Fruit fly (Drosophila melanogaster) whole organism, wandering third instar larva: Measurements from ENCODE around the gene Pcyt1.
A peak's percentile ranks its signal among the peaks of the same experiment; 100 is the strongest.

ENCODE experiments used
- CG32264 ChIP-seq: fragments of 200-800 bp; sonication (Bioruptor generic); optimal IDR thresholded peaks from 2 replicates; lab custom pipeline; 2016; ENCODE audit warnings: missing biosample characterization, missing genetic modification characterization
- CG9705 ChIP-seq: fragments of 200-800 bp; sonication (Bioruptor generic); optimal IDR thresholded peaks from 2 replicates; lab custom pipeline; 2018; ENCODE audit warnings: missing biosample characterization, mild to moderate bottlenecking, missing genetic modification characterization
- CrebA ChIP-seq: fragments of 200-800 bp; sonication (Bioruptor generic); optimal IDR thresholded peaks from 2 replicates; lab custom pipeline; 2016; ENCODE audit warnings: missing biosample characterization, mild to moderate bottlenecking, missing genetic modification characterization, borderline replicate concordance
- Dif ChIP-seq: fragments of 200-275, 200-300 bp; sonication (Bioruptor generic); optimal IDR thresholded peaks from 2 replicates; lab custom pipeline; 2018; ENCODE audit warnings: missing biosample characterization, missing genetic modification characterization; ENCODE audit not compliant: partially characterized antibody
- HLH106 ChIP-seq: fragments of 200-800 bp; optimal IDR thresholded peaks from 3 replicates; lab custom pipeline; 2019; ENCODE audit warnings: missing biosample characterization, mild to moderate bottlenecking, missing genetic modification characterization, moderate library complexity
- Hnf4 ChIP-seq: fragments of 200-800 bp; sonication (Bioruptor generic); optimal IDR thresholded peaks from 2 replicates; lab custom pipeline; 2016; ENCODE audit warnings: missing biosample characterization, mild to moderate bottlenecking, missing genetic modification characterization
- Hr78 ChIP-seq: fragments of >200 bp; optimal IDR thresholded peaks from 2 replicates; lab custom pipeline; 2017; ENCODE audit warnings: missing biosample characterization, missing genetic modification characterization
- Hr83 ChIP-seq: fragments of 200-300 bp; sonication (Bioruptor generic); optimal IDR thresholded peaks from 2 replicates; lab custom pipeline; 2016; ENCODE audit warnings: missing biosample characterization, mild to moderate bottlenecking, missing genetic modification characterization, moderate library complexity; ENCODE audit not compliant: poor library complexity, severe bottlenecking
- Jra ChIP-seq: sonication (Bioruptor generic); optimal IDR thresholded peaks from 2 replicates; lab custom pipeline; 2016; ENCODE audit warnings: missing biosample characterization, missing genetic modification characterization
- Mio ChIP-seq: sonication (Bioruptor generic); optimal IDR thresholded peaks from 2 replicates; lab custom pipeline; 2016; ENCODE audit warnings: missing biosample characterization, missing genetic modification characterization
- OdsH ChIP-seq: fragments of 200-800 bp; sonication (Bioruptor generic); optimal IDR thresholded peaks from 2 replicates; lab custom pipeline; 2016; ENCODE audit warnings: missing biosample characterization, mild to moderate bottlenecking, missing genetic modification characterization
- Rel ChIP-seq, 2 experiments: fragments of 200-800 bp; sonication (Bioruptor generic) in 1 of 2; optimal IDR thresholded peaks; 2 replicates in 1 of 2; 3 replicates in 1 of 2; lab custom pipeline; 2016 to 2019; ENCODE audit warnings: mild to moderate bottlenecking in 2 of 2, missing biosample characterization in 2 of 2, missing genetic modification characterization in 2 of 2, moderate library complexity in 1 of 2
- Sp1 ChIP-seq: fragments of 200-800 bp; sonication (Bioruptor generic); optimal IDR thresholded peaks from 3 replicates; lab custom pipeline; 2019; ENCODE audit warnings: missing biosample characterization, mild to moderate bottlenecking, missing genetic modification characterization, moderate library complexity
- Vsx2 ChIP-seq: fragments of 200-300, 225-300 bp; sonication (Bioruptor generic); optimal IDR thresholded peaks from 2 replicates; lab custom pipeline; 2018; ENCODE audit warnings: missing biosample characterization, missing genetic modification characterization; ENCODE audit not compliant: partially characterized antibody
- br ChIP-seq: fragments of 200-800 bp; sonication (Bioruptor generic); optimal IDR thresholded peaks from 2 replicates; lab custom pipeline; 2016; ENCODE audit warnings: missing biosample characterization, missing genetic modification characterization
- dmrt93B ChIP-seq: fragments of 200-800 bp; sonication (Bioruptor generic); optimal IDR thresholded peaks from 2 replicates; lab custom pipeline; 2018; ENCODE audit warnings: missing biosample characterization, mild to moderate bottlenecking, missing genetic modification characterization
- ey ChIP-seq: fragments of 200-800 bp; sonication (Bioruptor generic); optimal IDR thresholded peaks from 2 replicates; lab custom pipeline; 2016; ENCODE audit warnings: missing biosample characterization, missing genetic modification characterization
- foxo ChIP-seq, 2 experiments: fragments of 200-800 bp; sonication (Bioruptor generic); optimal IDR thresholded peaks; 2 replicates in 1 of 2; 3 replicates in 1 of 2; lab custom pipeline; 2016 to 2017; ENCODE audit warnings: missing biosample characterization in 2 of 2, missing genetic modification characterization in 2 of 2
- fru ChIP-seq: fragments of 200-800 bp; sonication (Bioruptor generic); optimal IDR thresholded peaks from 3 replicates; lab custom pipeline; 2016; ENCODE audit warnings: missing biosample characterization, mild to moderate bottlenecking, missing genetic modification characterization
- h ChIP-seq: fragments of 200-800 bp; sonication (Bioruptor generic); optimal IDR thresholded peaks from 3 replicates; lab custom pipeline; 2016; ENCODE audit warnings: missing biosample characterization, mild to moderate bottlenecking, missing genetic modification characterization
- pan ChIP-seq: fragments of >200 bp; optimal IDR thresholded peaks from 2 replicates; lab custom pipeline; 2017
- psq ChIP-seq: fragments of 200-800 bp; sonication (Bioruptor generic); optimal IDR thresholded peaks from 3 replicates; lab custom pipeline; 2017; ENCODE audit warnings: missing biosample characterization, mild to moderate bottlenecking, missing genetic modification characterization, moderate library complexity
- rgr ChIP-seq: fragments of 200-800 bp; sonication (Bioruptor generic); optimal IDR thresholded peaks from 3 replicates; lab custom pipeline; 2016; ENCODE audit warnings: missing biosample characterization, mild to moderate bottlenecking, missing genetic modification characterization
- sv ChIP-seq: fragments of 200-800 bp; sonication (Bioruptor generic); optimal IDR thresholded peaks from 3 replicates; lab custom pipeline; 2016; ENCODE audit warnings: missing biosample characterization, missing genetic modification characterization
- tai ChIP-seq: sonication (Bioruptor generic); optimal IDR thresholded peaks from 2 replicates; lab custom pipeline; 2016; ENCODE audit warnings: missing biosample characterization, missing genetic modification characterization
- usp ChIP-seq: fragments of >200 bp; optimal IDR thresholded peaks from 2 replicates; lab custom pipeline; 2017; ENCODE audit warnings: missing biosample characterization, missing genetic modification characterization
- woc ChIP-seq: sonication (Bioruptor generic); optimal IDR thresholded peaks from 2 replicates; lab custom pipeline; 2016; ENCODE audit warnings: missing biosample characterization, mild to moderate bottlenecking, missing genetic modification characterization

The Pcyt1 gene

dm6 chr3L:1545693-1546329 is at the start of gene Pcyt1, which contains the start of gene CG32313:
TSS of gene Pcyt1 (plus strand) at chr3L:1546092.
TSS of gene CG32313 (minus strand) at chr3L:1545743.
- no peak for TF ChIP-seq psq (GFP tag; lab: Kevin White, UChicago)
- TF ChIP-seq h (GFP tag; lab: Kevin White, UChicago): no peak
- TF ChIP-seq foxo (GFP tag; optimal IDR thresholded peaks at IDR 0.05; lab: Kevin White, UChicago): peak in 1 of 2 experiments; percentile 6
- no peak for TF ChIP-seq usp (GFP tag; lab: Kevin White, UChicago)
- TF ChIP-seq Jra: peak; percentile 13
- no peak for TF ChIP-seq CG32264 (GFP tag; lab: Kevin White, UChicago)
- peak; percentile 27 for TF ChIP-seq Sp1 (GFP tag; lab: Kevin White, UChicago)
- TF ChIP-seq Hr83 (GFP tag; lab: Kevin White, UChicago): peak; percentile 31
- TF ChIP-seq Dif (GFP tag; lab: Kevin White, UChicago): peak; percentile 81
- TF ChIP-seq br: peak; percentile 33
- TF ChIP-seq OdsH (GFP tag; lab: Kevin White, UChicago): no peak
- TF ChIP-seq Vsx2 (GFP tag; lab: Kevin White, UChicago): no peak

DNA sequence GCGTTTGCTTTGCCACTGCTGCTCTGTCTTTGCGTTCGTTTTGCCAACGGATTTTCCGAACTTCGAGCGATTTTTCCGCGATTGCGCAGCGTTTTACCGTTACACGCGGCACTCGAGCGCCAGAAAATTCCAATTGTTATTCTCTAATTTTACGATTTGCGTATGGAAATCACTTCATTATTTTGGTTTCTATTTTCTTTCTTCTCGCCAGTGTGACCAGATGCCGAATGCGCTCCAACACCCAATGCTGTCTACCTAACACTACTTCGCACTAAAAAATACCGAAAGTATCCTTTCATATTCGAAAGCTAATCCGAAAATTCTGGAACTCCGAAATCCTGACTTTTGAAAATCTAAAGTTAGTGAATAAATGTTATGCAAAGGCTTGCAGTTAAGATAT is 49.5 kb upstream of the Pcyt1 start, which contains the start of gene CG12084:
TSS of gene CG12084 (minus strand) at position 236 of the 400 bp plus-strand sequence.
- TF ChIP-seq tai (GFP tag; lab: Kevin White, UChicago) (no peak), woc (no peak)

- no peak for TF ChIP-seq Rel (GFP tag; optimal IDR thresholded peaks at IDR 0.05; lab: Kevin White, UChicago)
- TF ChIP-seq Rel (tag; optimal IDR thresholded peaks at IDR 0.05; lab: Kevin White, UChicago): peak; percentile 96
- no peak for TF ChIP-seq usp (GFP tag; lab: Kevin White, UChicago)
These were observed 43.6 kb upstream of the Pcyt1 start, which contains the start of the genes hfp and Psa for dm6 chr3L:1502086-1502893. TSS of gene hfp (minus strand) at chr3L:1502590. TSS of gene Psa (plus strand) at chr3L:1502843.

dm6 chr3L:1515820-1516540 is 29.9 kb upstream of the Pcyt1 start:
- peak in 1 of 2 experiments; percentile 75 for TF ChIP-seq foxo (GFP tag; optimal IDR thresholded peaks at IDR 0.05; lab: Kevin White, UChicago)
- peak; percentile 35 for TF ChIP-seq sv
- peak; percentile 71 for TF ChIP-seq rgr (GFP tag; lab: Kevin White, UChicago)
- peak; percentile 37 for TF ChIP-seq woc
- TF ChIP-seq CG9705 (GFP tag; lab: Kevin White, UChicago): peak; percentile 5
- TF ChIP-seq dmrt93B: peak; percentile 55
- peak; percentile 50 for TF ChIP-seq Hnf4 (GFP tag; lab: Kevin White, UChicago)
- peak; percentile 56 for TF ChIP-seq Sp1 (GFP tag; lab: Kevin White, UChicago)
- TF ChIP-seq br: peak; percentile 46
- TF ChIP-seq pan (lab: Kevin White, UChicago): no peak
- TF ChIP-seq Mio (GFP tag; lab: Kevin White, UChicago): no peak
- TF ChIP-seq fru: peak; percentile 72
- peak; percentile 66 for TF ChIP-seq HLH106 (tag; lab: Kevin White, UChicago)
- no peak for TF ChIP-seq CrebA
- TF ChIP-seq psq (GFP tag; lab: Kevin White, UChicago): peak; percentile 52
- peak; percentile 78 for TF ChIP-seq ey (GFP tag; lab: Kevin White, UChicago)
- no peak for TF ChIP-seq Hr78
- peak; percentile 70 for TF ChIP-seq OdsH (GFP tag; lab: Kevin White, UChicago)
- TF ChIP-seq, all 38 proteins: peak for 14
